Fruit fly (Drosophila melanogaster): ENCODE measurements around the gene gnu.

The gnu gene

dm6 chr3L:14801854-14802616, 1.1 kb downstream of the gnu start, which contains the start of gene NHP2 (continued):
- TF ChIP-seq Rfx (GFP tag; IDR thresholded peaks at IDR 0.05) (peak; percentile 90), p53 (GFP tag; optimal IDR thresholded peaks at IDR 0.05) (no peak), zen (tag; optimal IDR thresholded peaks at IDR 0.05) (peak; percentile 85), pzg (GFP tag; optimal IDR thresholded peaks at IDR 0.05) (peak; percentile 94), Mes4 (GFP tag; optimal IDR thresholded peaks at IDR 0.05) (no peak), Dp (GFP tag; optimal IDR thresholded peaks at IDR 0.05) (peak; percentile 57), sc (optimal IDR thresholded peaks at IDR 0.05) (no peak), sc (GFP tag; optimal IDR thresholded peaks at IDR 0.05) (no peak), CG18764 (GFP tag; optimal IDR thresholded peaks at IDR 0.05) (peak; percentile 59), ara (GFP tag; IDR thresholded peaks at IDR 0.05) (peak; percentile 72; the same call in 1 of the 2 replicates), CG2199 (GFP tag; IDR thresholded peaks at IDR 0.05) (0 out of 3 replicates have a peak, but pooled peaks have one; percentile 33), insv (GFP tag; optimal IDR thresholded peaks at IDR 0.05) (peak in 1 of 2 experiments; percentile 57), emc (GFP tag; optimal IDR thresholded peaks at IDR 0.05) (no peak), pnt (GFP tag; optimal IDR thresholded peaks at IDR 0.05) (peak; percentile 25), psq (GFP tag; optimal IDR thresholded peaks at IDR 0.05) (peak; percentile 72), CG12299 (tag; optimal IDR thresholded peaks at IDR 0.05) (peak; percentile 75), ap (GFP tag; IDR thresholded peaks at IDR 0.05) (peak; percentile 72; the same call in 1 of the 2 replicates), CG2889 (GFP tag; IDR thresholded peaks at IDR 0.05) (no peak; the same call in 2 of the 3 replicates), twi (tag; optimal IDR thresholded peaks at IDR 0.05) (peak; percentile 68), Ets65A (GFP tag) (peak; percentile 92), CG17912 (GFP tag; optimal IDR thresholded peaks at IDR 0.05) (peak; percentile 73), CG10366 (GFP tag; IDR thresholded peaks at IDR 0.05) (peak; percentile 77), fd102C (GFP tag; optimal IDR thresholded peaks at IDR 0.05) (no peak), CG8924 (tag; optimal IDR thresholded peaks at IDR 0.05) (peak; percentile 83), CG8359 (GFP tag; optimal IDR thresholded peaks at IDR 0.05; ENCODE audit: borderline replicate concordance) (peak; percentile 47), CG10543 (GFP tag; optimal IDR thresholded peaks at IDR 0.05) (no peak), vfl (GFP tag; optimal IDR thresholded peaks at IDR 0.05) (peak; percentile 62), gcm2 (GFP tag; optimal IDR thresholded peaks at IDR 0.05) (no peak), Sox102F (GFP tag; optimal IDR thresholded peaks at IDR 0.05) (no peak), ind (GFP tag; optimal IDR thresholded peaks at IDR 0.05) (peak; percentile 81), HLH3B (GFP tag; IDR thresholded peaks at IDR 0.05) (peak; percentile 77), CG30020 (tag; optimal IDR thresholded peaks at IDR 0.05) (peak; percentile 60), NK7.1 (GFP tag; optimal IDR thresholded peaks at IDR 0.05) (peak; percentile 27), CG15601 (tag; optimal IDR thresholded peaks at IDR 0.05) (peak; percentile 68), CG17361 (GFP tag; IDR thresholded peaks at IDR 0.05) (peak; percentile 80), CG8765 (GFP tag; IDR thresholded peaks at IDR 0.05) (no peak), CG11093 (GFP tag; IDR thresholded peaks at IDR 0.05) (peak; percentile 42; the same call in 2 of the 3 replicates), CG8388 (GFP tag; optimal IDR thresholded peaks at IDR 0.05) (peak; percentile 80), CG6272 (GFP tag; IDR thresholded peaks at IDR 0.05) (no peak), CG14860 (GFP tag; IDR thresholded peaks at IDR 0.05; ENCODE audit: partially characterized antibody) (no peak), CG15011 (GFP tag; optimal IDR thresholded peaks at IDR 0.05) (no peak), wor (GFP tag; IDR thresholded peaks at IDR 0.05) (0 out of 2 replicates have a peak, but pooled peaks have one; percentile 28), chinmo (GFP tag; IDR thresholded peaks at IDR 0.05; ENCODE audit: partially characterized antibody) (0 out of 4 replicates have a peak, but pooled peaks have one; percentile 63), CG34224 (GFP tag; IDR thresholded peaks at IDR 0.05; ENCODE audit: partially characterized antibody) (0 out of 3 replicates have a peak, but pooled peaks have one; percentile 24), Spps (tag; optimal IDR thresholded peaks at IDR 0.05) (peak; percentile 67), Gsc (GFP tag; IDR thresholded peaks at IDR 0.05) (no peak), yki (optimal IDR thresholded peaks at IDR 0.05) (no peak), C15 (GFP tag; IDR thresholded peaks at IDR 0.05) (no peak), CG1024 (GFP tag; IDR thresholded peaks at IDR 0.05) (peak; percentile 71), ftz-f1 (GFP tag; optimal IDR thresholded peaks at IDR 0.05) (no peak)

Data from whole organism, embryonic.